Worm (Caenorhabditis elegans): ENCODE measurements around the gene W02D7.11.

W02D7.11 gene

DNA sequence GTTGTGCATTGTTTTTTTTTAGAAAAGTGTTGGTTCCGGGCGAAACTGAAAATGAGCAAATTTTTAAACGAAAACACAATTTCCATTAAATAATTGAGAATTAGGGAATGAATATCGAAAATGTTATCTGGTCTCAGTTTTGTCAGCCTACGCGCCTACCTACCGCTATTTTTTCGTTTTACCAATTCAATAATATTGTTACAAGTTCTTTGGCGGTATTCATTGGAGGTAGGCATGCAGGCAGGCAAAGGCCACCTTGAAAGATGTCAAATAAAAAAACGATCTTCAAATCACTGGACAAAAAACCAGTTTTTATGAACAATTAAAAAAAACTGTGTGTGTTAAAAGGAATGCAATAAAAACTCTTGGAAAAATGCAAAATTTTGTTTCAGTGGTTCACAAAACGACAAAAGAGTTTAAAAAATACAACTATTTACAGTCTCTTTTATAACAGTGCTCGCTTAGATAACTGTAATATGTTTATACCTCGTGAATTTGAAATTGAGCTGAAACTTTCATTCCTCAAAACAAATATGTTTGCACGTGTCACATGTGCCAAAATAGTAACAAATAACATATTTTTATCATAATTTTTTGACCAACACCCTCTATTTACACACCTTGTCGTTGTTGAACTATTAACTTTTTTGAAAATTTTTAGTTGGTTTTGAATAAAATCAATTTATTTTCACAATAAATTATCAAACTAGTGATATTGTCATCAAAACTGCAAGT, at the start of gene W02D7.11:
TSS of gene W02D7.11 (minus strand) at position 51 of the 735 bp plus-strand sequence.
- TF ChIP-seq ceh-22 (tag; optimal IDR thresholded peaks at IDR 0.05) (no peak), dmd-4 (tag; optimal IDR thresholded peaks at IDR 0.05; ENCODE audit: borderline replicate concordance) (no peak), ceh-34 (tag; optimal IDR thresholded peaks at IDR 0.05) (no peak), pat-9 (tag; optimal IDR thresholded peaks at IDR 0.05) (no peak), odd-2 (tag; optimal IDR thresholded peaks at IDR 0.05) (no peak)

DNA sequence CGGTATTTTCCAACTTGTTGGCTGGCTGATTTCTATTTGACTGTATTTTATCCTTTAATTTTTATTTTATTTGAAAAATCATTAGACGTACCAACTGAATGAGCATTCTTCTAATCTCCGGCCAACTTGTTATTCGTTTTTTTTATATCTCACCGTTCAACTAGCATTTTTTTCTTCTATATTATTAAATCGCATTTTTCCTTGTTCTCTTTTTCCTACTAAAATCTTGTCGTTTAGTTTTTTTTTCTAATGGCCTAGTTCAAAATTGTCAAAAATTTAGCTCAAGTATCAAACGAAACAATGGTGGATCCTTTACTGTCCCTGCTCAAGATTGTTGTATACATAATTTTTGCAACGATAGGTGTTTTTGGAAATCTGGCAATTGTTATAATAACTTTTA, 47.1 kb upstream of the W02D7.11 start, which contains the start of gene srsx-22:
TSS of gene srsx-22 (plus strand) at position 301 of the 400 bp plus-strand sequence.
- TF ChIP-seq madf-2 (tag; optimal IDR thresholded peaks at IDR 0.05) (no peak), sdc-2 (tag; optimal IDR thresholded peaks at IDR 0.05) (no peak), ttx-3 (tag; optimal IDR thresholded peaks at IDR 0.05) (no peak), nhr-232 (tag; optimal IDR thresholded peaks at IDR 0.05) (no peak), gmeb-2 (tag; optimal IDR thresholded peaks at IDR 0.05) (no peak), ceh-24 (tag; optimal IDR thresholded peaks at IDR 0.05) (no peak)

- TF ChIP-seq elt-4 (tag; optimal IDR thresholded peaks at IDR 0.05): no peak
- TF ChIP-seq sox-4 (tag; optimal IDR thresholded peaks at IDR 0.05): no peak
- no peak for TF ChIP-seq lin-11 (tag; optimal IDR thresholded peaks at IDR 0.05)
- TF ChIP-seq ceh-34 (tag; optimal IDR thresholded peaks at IDR 0.05): no peak
- TF ChIP-seq ceh-6 (GFP tag; optimal IDR thresholded peaks at IDR 0.05): no peak
- no peak for TF ChIP-seq fkh-10 (GFP tag; optimal IDR thresholded peaks at IDR 0.05)
- TF ChIP-seq pqm-1 (tag; optimal IDR thresholded peaks at IDR 0.05): no peak
- TF ChIP-seq elt-2 (tag; optimal IDR thresholded peaks at IDR 0.05): no peak
- TF ChIP-seq pha-4 (tag; optimal IDR thresholded peaks at IDR 0.05): no peak
- TF ChIP-seq pha-2 (tag; optimal IDR thresholded peaks at IDR 0.05): no peak
These were observed 45.6 kb upstream of the W02D7.11 start for ce11 chrV:8349950-8350349.

DNA sequence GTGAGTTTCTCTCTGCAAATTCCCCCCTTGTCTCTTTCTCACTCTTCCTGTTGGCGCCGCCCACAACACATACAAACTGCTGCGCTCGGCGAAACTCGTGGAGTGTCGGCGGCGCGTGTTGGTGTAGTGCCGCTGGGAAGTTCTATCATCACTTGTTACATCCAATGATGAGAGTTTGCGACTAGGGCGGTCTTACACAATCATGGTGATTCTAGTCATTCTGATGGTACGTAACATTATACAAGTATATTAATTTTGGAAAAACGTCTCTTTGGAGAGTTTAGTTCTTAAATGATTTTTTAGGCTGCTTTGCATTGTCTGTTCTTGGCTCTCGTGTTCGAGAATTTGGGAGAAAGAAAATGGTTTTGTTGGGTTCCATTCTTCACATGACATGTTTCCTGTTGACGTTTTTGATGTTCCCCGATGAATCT, 44.7 kb upstream of the W02D7.11 start:
- TF ChIP-seq C08G9.2 (tag; optimal IDR thresholded peaks at IDR 0.05) (peak; percentile 32), K09A11.1 (tag; optimal IDR thresholded peaks at IDR 0.05; ENCODE audit: insufficient read depth) (no peak), unc-42 (tag; optimal IDR thresholded peaks at IDR 0.05) (no peak), ceh-18 (tag; optimal IDR thresholded peaks at IDR 0.05) (peak; percentile 62), elt-2 (tag; optimal IDR thresholded peaks at IDR 0.05) (peak; percentile 42), ama-1 (optimal IDR thresholded peaks at IDR 0.05) (peak; percentile 89), sox-2 (GFP tag; IDR thresholded peaks at IDR 0.05) (no peak), unc-55 (GFP tag; optimal IDR thresholded peaks at IDR 0.05) (peak; percentile 15), tbx-2 (tag; optimal IDR thresholded peaks at IDR 0.05) (peak; percentile 34), mec-3 (tag; optimal IDR thresholded peaks at IDR 0.05; ENCODE audit: borderline replicate concordance) (no peak), ceh-22 (tag; optimal IDR thresholded peaks at IDR 0.05) (no peak), nfya-1 (tag; optimal IDR thresholded peaks at IDR 0.05) (peak; percentile 42), ceh-31 (tag; optimal IDR thresholded peaks at IDR 0.05) (peak; percentile 0)

DNA sequence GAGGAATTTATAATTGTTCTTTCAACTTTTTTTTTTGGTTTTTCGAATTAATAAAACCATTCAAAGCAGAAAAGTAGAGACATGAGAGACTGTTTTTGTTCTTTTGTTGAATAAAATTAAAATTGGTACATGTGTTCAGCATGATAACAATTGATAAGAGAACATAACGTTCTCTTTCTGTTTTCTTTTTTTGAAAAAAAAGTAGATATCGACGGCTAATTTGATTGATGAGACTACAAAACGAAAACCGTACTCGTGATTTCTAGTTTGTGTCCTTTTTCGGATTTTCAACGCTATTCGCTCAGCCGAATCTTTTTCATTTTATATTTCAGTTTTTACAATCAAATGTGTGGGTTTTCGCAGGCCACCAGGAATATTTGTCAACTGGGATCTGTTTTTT, 41.1 kb upstream of the W02D7.11 start, which contains the start of gene C08D8.1:
TSS of gene C08D8.1 (plus strand) at position 324 of the 400 bp plus-strand sequence.
- TF ChIP-seq tbx-2 (tag; optimal IDR thresholded peaks at IDR 0.05) (no peak), unc-42 (tag; optimal IDR thresholded peaks at IDR 0.05) (no peak), pha-2 (tag; optimal IDR thresholded peaks at IDR 0.05) (no peak), lim-6 (tag; optimal IDR thresholded peaks at IDR 0.05) (no peak), ceh-9 (tag; optimal IDR thresholded peaks at IDR 0.05) (no peak), K09A11.1 (tag; optimal IDR thresholded peaks at IDR 0.05; ENCODE audit: insufficient read depth) (no peak), lin-11 (tag; optimal IDR thresholded peaks at IDR 0.05) (no peak), ets-4 (tag; optimal IDR thresholded peaks at IDR 0.05) (no peak), elt-4 (tag; optimal IDR thresholded peaks at IDR 0.05) (no peak), ahr-1 (tag; optimal IDR thresholded peaks at IDR 0.05) (no peak), ceh-24 (tag; optimal IDR thresholded peaks at IDR 0.05) (no peak), C38D4.7 (GFP tag; optimal IDR thresholded peaks at IDR 0.05) (no peak), ttx-3 (tag; optimal IDR thresholded peaks at IDR 0.05) (no peak), ceh-14 (tag; optimal IDR thresholded peaks at IDR 0.05) (no peak), ceh-6 (GFP tag; optimal IDR thresholded peaks at IDR 0.05) (no peak), elt-2 (tag; optimal IDR thresholded peaks at IDR 0.05) (no peak), hlh-30 (tag; optimal IDR thresholded peaks at IDR 0.05; ENCODE audit: insufficient read depth) (no peak), ceh-34 (tag; optimal IDR thresholded peaks at IDR 0.05) (no peak), madf-2 (tag; optimal IDR thresholded peaks at IDR 0.05) (no peak)
